Worm (Caenorhabditis elegans) whole organism, L4 larva: Measurements from ENCODE around the gene Y47D3A.20.

ENCODE experiments used
- T20F7.1 ChIP-seq: fragments of 200-800 bp; sonication (Bioruptor generic); optimal IDR thresholded peaks from 2 replicates; lab custom pipeline; 2018; ENCODE audit warnings: mild to moderate bottlenecking, missing genetic modification characterization, missing compliant biosample characterization
- ceh-20 ChIP-seq: fragments of 200-800 bp; sonication (Bioruptor generic); IDR thresholded peaks from 2 replicates; pipeline ENCODE4 v1.3.6; 2022; ENCODE audit warnings: missing genetic modification reagents, missing genetic modification characterization, missing compliant biosample characterization
- ceh-62 ChIP-seq: sonication (generic microtip); optimal IDR thresholded peaks from 2 replicates; lab custom pipeline; 2017; ENCODE audit warnings: missing biosample characterization, missing genetic modification characterization
- dmd-8 ChIP-seq: fragments of 200-800 bp; sonication (Bioruptor generic); IDR thresholded peaks from 2 replicates; pipeline ENCODE4 v1.3.6; 2022; ENCODE audit warnings: missing genetic modification characterization, missing compliant biosample characterization
- egl-27 ChIP-seq: sonication (generic microtip); optimal IDR thresholded peaks from 3 replicates; lab custom pipeline; 2017; ENCODE audit warnings: missing biosample characterization, missing genetic modification reagents, missing genetic modification characterization
- egl-43 ChIP-seq: fragments of 200-800 bp; sonication (Bioruptor generic); IDR thresholded peaks from 2 replicates; pipeline ENCODE4 v1.3.6; 2022; ENCODE audit warnings: missing genetic modification reagents, missing genetic modification characterization, missing compliant biosample characterization
- fos-1 ChIP-seq: fragments of 150-350 bp; optimal IDR thresholded peaks from 2 replicates; lab custom pipeline; 2014; ENCODE audit warnings: missing biosample characterization, missing genetic modification characterization
- gei-8 ChIP-seq: fragments of 200-800 bp; sonication (Bioruptor generic); optimal IDR thresholded peaks from 2 replicates; lab custom pipeline; 2018; ENCODE audit warnings: mild to moderate bottlenecking, missing genetic modification characterization, missing compliant biosample characterization
- lin-1 ChIP-seq: fragments of 200-800 bp; sonication (Bioruptor generic); IDR thresholded peaks from 2 replicates; pipeline ENCODE4 v1.3.6; 2022; ENCODE audit warnings: missing genetic modification reagents, missing genetic modification characterization, missing compliant biosample characterization
- lin-15B ChIP-seq: fragments of 150-350 bp; sonication (generic microtip); optimal IDR thresholded peaks from 3 replicates; lab custom pipeline; 2014; ENCODE audit warnings: missing biosample characterization, missing genetic modification characterization
- lin-39 ChIP-seq: fragments of 150-350 bp; optimal IDR thresholded peaks from 2 replicates; lab custom pipeline; 2014; ENCODE audit warnings: missing biosample characterization, missing genetic modification reagents, missing genetic modification characterization
- lsy-2 ChIP-seq, 2 experiments: fragments of 150-350 bp in 1 of 2; sonication (generic microtip) in 1 of 2; optimal IDR thresholded peaks; 2 replicates each; lab custom pipeline; 2014 to 2017; ENCODE audit warnings: missing biosample characterization in 2 of 2, missing genetic modification characterization in 2 of 2
- zag-1 ChIP-seq: fragments of 150-350 bp; optimal IDR thresholded peaks from 2 replicates; lab custom pipeline; 2014; ENCODE audit warnings: missing biosample characterization, missing genetic modification characterization

DNA sequence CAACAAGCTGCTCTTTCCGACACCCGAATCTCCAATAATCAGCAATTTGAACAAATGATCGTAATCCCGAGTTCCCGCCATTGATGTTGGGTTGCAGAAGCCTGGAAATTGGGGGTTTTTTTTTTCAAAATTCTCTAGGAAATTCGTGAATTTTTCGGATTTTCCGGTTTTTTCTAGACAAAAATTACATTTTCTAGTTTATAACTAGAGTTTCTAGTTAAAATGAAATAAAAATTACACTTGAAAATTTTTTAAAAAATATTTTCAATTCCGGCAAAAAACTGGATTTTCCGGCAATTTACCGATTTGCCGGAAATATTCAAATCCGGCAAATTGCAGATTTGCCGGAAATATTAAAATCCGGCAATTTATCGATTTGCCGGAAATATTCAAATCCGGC lies 36.6 kb downstream of the Y47D3A.20 start, which contains the start of gene rab-35:
- TF ChIP-seq ceh-20 (no peak), lin-39 (tag; lab: Kevin White, UChicago) (no peak), lin-15B (tag; lab: Kevin White, UChicago) (no peak), T20F7.1 (GFP tag; lab: Kevin White, UChicago) (no peak), zag-1 (tag; lab: Kevin White, UChicago) (no peak), egl-43 (GFP tag; lab: Robert Waterston, UW) (no peak), fos-1 (no peak), lin-1 (GFP tag; lab: Robert Waterston, UW) (no peak), ceh-62 (tag; lab: Kevin White, UChicago) (no peak), egl-27 (tag; lab: Kevin White, UChicago) (no peak), gei-8 (GFP tag; lab: Kevin White, UChicago) (no peak), dmd-8 (GFP tag; lab: Robert Waterston, UW) (no peak), lsy-2 (tag; optimal IDR thresholded peaks at IDR 0.05; lab: Kevin White, UChicago) (no peak)
